Fruit fly (Drosophila melanogaster) whole organism, wandering third instar larva: ENCODE measurements around the gene alpha-Man-Ia.

Experiments used
- Abd-B ChIP-seq: fragments of >200 bp; optimal IDR thresholded peaks from 2 replicates; lab custom pipeline; 2017; ENCODE audit warnings: missing biosample characterization, missing genetic modification characterization
- Hr83 ChIP-seq: fragments of 200-300 bp; sonication (Bioruptor generic); optimal IDR thresholded peaks from 2 replicates; lab custom pipeline; 2016; ENCODE audit warnings: missing biosample characterization, mild to moderate bottlenecking, missing genetic modification characterization, moderate library complexity; ENCODE audit not compliant: poor library complexity, severe bottlenecking
- Jra ChIP-seq: sonication (Bioruptor generic); optimal IDR thresholded peaks from 2 replicates; lab custom pipeline; 2016; ENCODE audit warnings: missing biosample characterization, missing genetic modification characterization
- N ChIP-seq: fragments of >200 bp; optimal IDR thresholded peaks from 2 replicates; lab custom pipeline; 2018; ENCODE audit warnings: missing biosample characterization, missing external identifiers, missing genetic modification characterization
- lola ChIP-seq: fragments of >200 bp; optimal IDR thresholded peaks from 2 replicates; lab custom pipeline; 2017; ENCODE audit warnings: missing biosample characterization, missing genetic modification characterization
- usp ChIP-seq: fragments of >200 bp; optimal IDR thresholded peaks from 2 replicates; lab custom pipeline; 2017; ENCODE audit warnings: missing biosample characterization, missing genetic modification characterization

dm6 chrX:10263957-10264248 is 61.9 kb downstream of the alpha-Man-Ia start:
- TF ChIP-seq lola (GFP tag; lab: Kevin White, UChicago) (no peak), Abd-B (GFP tag; lab: Kevin White, UChicago) (no peak), Jra (GFP tag; lab: Kevin White, UChicago) (no peak), usp (GFP tag; lab: Kevin White, UChicago) (no peak), N (GFP tag; lab: Kevin White, UChicago) (no peak), Hr83 (GFP tag; lab: Kevin White, UChicago) (no peak)
